Worm (Caenorhabditis elegans) whole organism, young adult: ENCODE measurements around the gene zmp-5.

Source experiments
- B0035.1 ChIP-seq: sonication (generic microtip); optimal IDR thresholded peaks from 2 replicates; lab custom pipeline; 2016; ENCODE audit warnings: missing genetic modification characterization, mild to moderate bottlenecking, missing compliant biosample characterization, missing genotype, missing genetic modification reagents
- F10E7.11 ChIP-seq: sonication (generic microtip); optimal IDR thresholded peaks from 2 replicates; lab custom pipeline; 2017; ENCODE audit warnings: mild to moderate bottlenecking, missing genetic modification characterization, moderate library complexity, missing compliant biosample characterization
- F23B12.7 ChIP-seq: sonication (generic microtip); optimal IDR thresholded peaks from 2 replicates; lab custom pipeline; 2017; ENCODE audit warnings: missing genetic modification characterization, mild to moderate bottlenecking, missing compliant biosample characterization, antibody characterized with exemption, moderate library complexity; ENCODE audit not compliant: insufficient read depth
- F33H1.4 ChIP-seq: fragments of 200-800 bp; sonication (Bioruptor generic); IDR thresholded peaks from 2 replicates; pipeline ENCODE4 v1.3.6; 2022; ENCODE audit warnings: missing genetic modification reagents, missing genetic modification characterization, missing compliant biosample characterization
- Y53F4B.3 ChIP-seq: fragments of 200-800 bp; sonication (Bioruptor generic); IDR thresholded peaks from 2 replicates; pipeline ENCODE4 v1.3.6; 2022; ENCODE audit warnings: missing genetic modification reagents, missing genetic modification characterization, missing compliant biosample characterization
- Y56A3A.18 ChIP-seq: fragments of 200-800 bp; sonication (Bioruptor generic); IDR thresholded peaks from 2 replicates; pipeline ENCODE4 v1.3.6; 2022; ENCODE audit warnings: missing genetic modification reagents, missing genetic modification characterization, missing compliant biosample characterization
- ZK185.1 ChIP-seq: sonication (generic microtip); optimal IDR thresholded peaks from 2 replicates; lab custom pipeline; 2016; ENCODE audit warnings: mild to moderate bottlenecking, missing genetic modification characterization, missing compliant biosample characterization; ENCODE audit not compliant: poor library complexity, severe bottlenecking
- aptf-3 ChIP-seq: fragments of 200-800 bp; sonication (Bioruptor generic); IDR thresholded peaks from 2 replicates; pipeline ENCODE4 v1.3.6; 2022; ENCODE audit warnings: missing genetic modification characterization, missing compliant biosample characterization
- attf-5 ChIP-seq: fragments of 200-800 bp; sonication (Bioruptor generic); optimal IDR thresholded peaks from 2 replicates; lab custom pipeline; 2018; ENCODE audit warnings: mild to moderate bottlenecking, missing genetic modification characterization, missing compliant biosample characterization
- cebp-2 ChIP-seq: fragments of 200-800 bp; sonication (Bioruptor generic); IDR thresholded peaks from 2 replicates; pipeline ENCODE4 v1.3.6; 2022; ENCODE audit warnings: missing genetic modification characterization, missing compliant biosample characterization
- ceh-100 ChIP-seq: fragments of 200-800 bp; sonication (Bioruptor generic); IDR thresholded peaks from 2 replicates; pipeline ENCODE4 v1.3.6; 2022; ENCODE audit warnings: missing genetic modification reagents, missing genetic modification characterization, missing compliant biosample characterization
- ceh-40 ChIP-seq: fragments of 200-800 bp; sonication (Bioruptor generic); IDR thresholded peaks from 2 replicates; pipeline ENCODE4 v1.3.6; 2022; ENCODE audit warnings: missing genetic modification characterization, missing compliant biosample characterization
- ceh-58 ChIP-seq: fragments of 200-800 bp; sonication (Bioruptor generic); IDR thresholded peaks from 2 replicates; pipeline ENCODE4 v1.3.6; 2022; ENCODE audit warnings: missing genetic modification characterization, missing compliant biosample characterization
- die-1 ChIP-seq: sonication (generic microtip); optimal IDR thresholded peaks from 2 replicates; lab custom pipeline; 2016; ENCODE audit warnings: missing genotype, mild to moderate bottlenecking, missing genetic modification characterization, missing compliant biosample characterization
- dox-1 ChIP-seq: fragments of 200-800 bp; sonication (Bioruptor generic); IDR thresholded peaks from 2 replicates; pipeline ENCODE4 v1.3.6; 2022; ENCODE audit warnings: missing genetic modification reagents, missing genetic modification characterization, missing compliant biosample characterization
- dpl-1 ChIP-seq: fragments of 150-350 bp; optimal IDR thresholded peaks from 2 replicates; lab custom pipeline; 2014; ENCODE audit warnings: missing biosample characterization, missing genetic modification reagents, missing genetic modification characterization
- egl-44 ChIP-seq: fragments of 200-800 bp; sonication (Bioruptor generic); IDR thresholded peaks from 2 replicates; pipeline ENCODE4 v1.3.6; 2022; ENCODE audit warnings: missing genetic modification reagents, missing genetic modification characterization, missing compliant biosample characterization
- ets-4 ChIP-seq: fragments of 200-800 bp; sonication (Bioruptor generic); optimal IDR thresholded peaks from 2 replicates; lab custom pipeline; 2018; ENCODE audit warnings: mild to moderate bottlenecking, missing genetic modification characterization, missing compliant biosample characterization
- hlh-26 ChIP-seq: fragments of 200-800 bp; sonication (Bioruptor generic); conservative IDR thresholded peaks from 2 replicates; pipeline ENCODE4 v1.3.6; 2022; ENCODE audit warnings: missing genetic modification reagents, missing genetic modification characterization, missing compliant biosample characterization
- lag-1 ChIP-seq: fragments of 200-800 bp; sonication (Bioruptor generic); IDR thresholded peaks from 2 replicates; pipeline ENCODE4 v1.3.6; 2022; ENCODE audit warnings: missing genetic modification reagents, missing genetic modification characterization, missing compliant biosample characterization
- lin-26 ChIP-seq: fragments of 200-800 bp; sonication (Bioruptor generic); IDR thresholded peaks from 2 replicates; pipeline ENCODE4 v1.3.6; 2022; ENCODE audit warnings: missing genetic modification reagents, missing genetic modification characterization, missing compliant biosample characterization
- lir-1 ChIP-seq: fragments of 200-800 bp; sonication (Bioruptor generic); conservative IDR thresholded peaks from 2 replicates; pipeline ENCODE4 v1.3.6; 2022; ENCODE audit warnings: missing genetic modification reagents, missing genetic modification characterization, missing compliant biosample characterization
- madf-10 ChIP-seq: sonication (generic microtip); optimal IDR thresholded peaks from 2 replicates; lab custom pipeline; 2016; ENCODE audit warnings: mild to moderate bottlenecking, missing genetic modification characterization, missing compliant biosample characterization
- madf-6 ChIP-seq: fragments of 200-800 bp; sonication (Bioruptor generic); IDR thresholded peaks from 2 replicates; pipeline ENCODE4 v1.3.6; 2022; ENCODE audit warnings: missing genetic modification reagents, missing genetic modification characterization, missing compliant biosample characterization
- madf-8 ChIP-seq: fragments of 200-800 bp; sonication (Bioruptor generic); conservative IDR thresholded peaks from 2 replicates; pipeline ENCODE4 v1.3.6; 2022; ENCODE audit warnings: missing genetic modification reagents, missing genetic modification characterization, missing compliant biosample characterization
- mcd-1 ChIP-seq: fragments of 200-800 bp; sonication (Bioruptor generic); IDR thresholded peaks from 2 replicates; pipeline ENCODE4 v1.3.6; 2022; ENCODE audit warnings: missing genetic modification reagents, missing genetic modification characterization, missing compliant biosample characterization
- mes-4 ChIP-seq: sonication (generic microtip); optimal IDR thresholded peaks from 2 replicates; lab custom pipeline; 2016; ENCODE audit warnings: missing genotype, missing genetic modification characterization, missing compliant biosample characterization
- nfya-1 ChIP-seq: sonication (generic microtip); optimal IDR thresholded peaks from 2 replicates; lab custom pipeline; 2017; ENCODE audit warnings: antibody characterized with exemption, missing compliant biosample characterization, missing genetic modification characterization, borderline replicate concordance; ENCODE audit not compliant: insufficient read depth
- nhr-27 ChIP-seq: fragments of 200-800 bp; sonication (Bioruptor generic); optimal IDR thresholded peaks from 2 replicates; lab custom pipeline; 2018; ENCODE audit warnings: mild to moderate bottlenecking, missing genetic modification characterization, moderate library complexity, missing compliant biosample characterization
- nhr-80 ChIP-seq: sonication (generic microtip); optimal IDR thresholded peaks from 2 replicates; lab custom pipeline; 2016; ENCODE audit warnings: missing genetic modification characterization, missing compliant biosample characterization
- nhr-90 ChIP-seq: sonication (generic microtip); optimal IDR thresholded peaks from 2 replicates; lab custom pipeline; 2016; ENCODE audit warnings: missing genotype, mild to moderate bottlenecking, missing genetic modification characterization, missing compliant biosample characterization
- pbrm-1 ChIP-seq: fragments of 200-800 bp; sonication (Bioruptor generic); IDR thresholded peaks from 2 replicates; pipeline ENCODE4 v1.3.6; 2022; ENCODE audit warnings: missing genetic modification reagents, missing genetic modification characterization, missing compliant biosample characterization
- pha-4 ChIP-seq: fragments of 150-350 bp; sonication (generic microtip); optimal IDR thresholded peaks from 2 replicates; lab custom pipeline; 2014; ENCODE audit warnings: missing biosample characterization, missing genetic modification reagents, missing genetic modification characterization
- rcor-1 ChIP-seq: fragments of 200-800 bp; sonication (Bioruptor generic); IDR thresholded peaks from 2 replicates; pipeline ENCODE4 v1.3.6; 2022; ENCODE audit warnings: missing genetic modification reagents, missing genetic modification characterization, missing compliant biosample characterization
- rec-8 ChIP-seq, 2 experiments: sonication (generic microtip); optimal IDR thresholded peaks; 2 replicates each; lab custom pipeline; 2016; ENCODE audit warnings: mild to moderate bottlenecking in 2 of 2, missing genetic modification characterization in 2 of 2, missing genetic modification reagents in 2 of 2, missing genotype in 2 of 2, missing biosample characterization in 1 of 2, missing compliant biosample characterization in 1 of 2, moderate library complexity in 1 of 2
- rpc-1 ChIP-seq, 2 experiments: fragments of 150-350 bp in 1 of 2; sonication (generic microtip) in 1 of 2; optimal IDR thresholded peaks; 2 replicates each; lab custom pipeline; 2014 to 2018; ENCODE audit warnings: missing biosample characterization in 1 of 2, missing genetic modification characterization in 1 of 2, missing genetic modification reagents in 1 of 2, missing genotype in 1 of 2
- snpc-1.1 ChIP-seq: sonication (generic microtip); optimal IDR thresholded peaks from 2 replicates; lab custom pipeline; 2017; ENCODE audit warnings: missing genetic modification characterization, mild to moderate bottlenecking, missing compliant biosample characterization, antibody characterized with exemption, moderate library complexity, missing genotype, missing genetic modification reagents; ENCODE audit not compliant: insufficient read depth
- somi-1 ChIP-seq: fragments of 200-800 bp; sonication (Bioruptor generic); optimal IDR thresholded peaks from 2 replicates; lab custom pipeline; 2018; ENCODE audit warnings: mild to moderate bottlenecking, missing genetic modification characterization, missing compliant biosample characterization
- tlf-1 ChIP-seq: fragments of 200-800 bp; sonication (Bioruptor generic); optimal IDR thresholded peaks from 2 replicates; lab custom pipeline; 2018; ENCODE audit warnings: mild to moderate bottlenecking, missing genetic modification characterization, missing compliant biosample characterization
- unc-130 ChIP-seq: sonication (generic microtip); optimal IDR thresholded peaks from 2 replicates; lab custom pipeline; 2016; ENCODE audit warnings: missing genetic modification reagents, missing genetic modification characterization, missing compliant biosample characterization
- unc-62 ChIP-seq: fragments of 150-350 bp; optimal IDR thresholded peaks from 2 replicates; lab custom pipeline; 2014; ENCODE audit warnings: missing biosample characterization, missing genetic modification reagents, missing genetic modification characterization
- ztf-3 ChIP-seq: fragments of 200-800 bp; sonication (Bioruptor generic); optimal IDR thresholded peaks from 2 replicates; lab custom pipeline; 2018; ENCODE audit warnings: mild to moderate bottlenecking, missing genetic modification characterization, missing compliant biosample characterization
- ztf-6 ChIP-seq: fragments of 200-800 bp; sonication (Bioruptor generic); IDR thresholded peaks from 2 replicates; pipeline ENCODE4 v1.3.6; 2022; ENCODE audit warnings: missing genetic modification reagents, missing genetic modification characterization, missing compliant biosample characterization

The zmp-5 gene

DNA sequence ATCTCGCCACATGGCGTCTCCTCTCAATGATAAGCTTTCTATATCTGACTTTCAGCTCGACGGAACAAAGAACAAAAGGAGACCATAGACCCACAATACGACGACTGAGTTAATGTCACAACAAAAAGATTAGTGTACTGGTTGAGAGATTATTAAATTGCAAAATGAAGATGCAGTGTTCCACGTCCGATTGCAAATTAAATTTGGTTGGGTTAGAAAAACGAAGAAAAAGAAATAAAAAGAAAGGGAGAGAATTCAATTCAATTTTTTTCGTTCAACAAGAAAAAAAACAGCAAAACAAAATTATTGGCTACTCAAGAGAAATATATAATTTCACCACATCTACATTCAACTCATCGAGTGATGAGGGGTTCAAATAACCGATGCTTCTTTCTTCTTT, 15.5 kb upstream of the zmp-5 start:
- TF ChIP-seq pbrm-1 = no peak
- no peak for TF ChIP-seq mes-4
- no peak for TF ChIP-seq madf-8 (GFP tag; lab: Robert Waterston, UW)
- peak; percentile 13 for TF ChIP-seq somi-1
- no peak for TF ChIP-seq madf-6 (GFP tag; lab: Robert Waterston, UW)
- TF ChIP-seq attf-5 (GFP tag; lab: Kevin White, UChicago) = no peak

DNA sequence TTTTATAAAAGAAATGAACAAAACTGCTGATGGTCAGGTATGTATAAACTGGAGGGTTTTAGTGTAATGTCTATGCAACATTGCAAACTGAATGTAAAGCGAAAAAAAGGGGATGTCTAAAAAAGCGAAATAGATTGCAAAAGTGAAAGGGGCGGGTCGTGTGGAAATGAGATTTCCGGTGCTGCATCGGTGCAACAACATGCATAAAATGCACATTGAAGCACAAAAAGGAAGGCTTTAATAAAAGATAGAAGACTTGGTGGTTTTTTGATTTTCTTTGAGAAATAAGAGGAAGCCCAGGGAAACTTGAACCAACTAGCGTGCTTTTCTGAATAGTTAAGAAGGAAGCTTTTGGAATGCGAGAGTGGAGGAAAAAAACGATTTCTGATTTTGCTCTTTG, 14.3 kb upstream of the zmp-5 start:
- TF ChIP-seq ztf-3 (GFP tag; lab: Kevin White, UChicago) = no peak
- no peak for TF ChIP-seq dpl-1
- TF ChIP-seq unc-130 = no peak
- no peak for TF ChIP-seq rec-8 (tag; optimal IDR thresholded peaks at IDR 0.05; lab: Kevin White, UChicago)
- no peak for TF ChIP-seq ceh-58 (GFP tag; lab: Robert Waterston, UW)
- no peak for TF ChIP-seq ets-4 (GFP tag; lab: Kevin White, UChicago)
- no peak for TF ChIP-seq Y53F4B.3 (GFP tag; lab: Robert Waterston, UW)
- TF ChIP-seq madf-10 (tag; lab: Kevin White, UChicago) = no peak
- no peak for TF ChIP-seq nfya-1 (tag; lab: Kevin White, UChicago)
- no peak for TF ChIP-seq aptf-3
- TF ChIP-seq ceh-40 (GFP tag; lab: Robert Waterston, UW) = no peak
- no peak for TF ChIP-seq madf-6 (GFP tag; lab: Robert Waterston, UW)
- TF ChIP-seq B0035.1 (tag; lab: Kevin White, UChicago) = no peak
- TF ChIP-seq rpc-1 (optimal IDR thresholded peaks at IDR 0.05; lab: Kevin White, UChicago) = no peak
- no peak for TF ChIP-seq rpc-1 (tag; optimal IDR thresholded peaks at IDR 0.05; lab: Kevin White, UChicago)
- TF ChIP-seq lag-1 = no peak
- no peak for TF ChIP-seq ZK185.1 (tag; lab: Kevin White, UChicago)

DNA sequence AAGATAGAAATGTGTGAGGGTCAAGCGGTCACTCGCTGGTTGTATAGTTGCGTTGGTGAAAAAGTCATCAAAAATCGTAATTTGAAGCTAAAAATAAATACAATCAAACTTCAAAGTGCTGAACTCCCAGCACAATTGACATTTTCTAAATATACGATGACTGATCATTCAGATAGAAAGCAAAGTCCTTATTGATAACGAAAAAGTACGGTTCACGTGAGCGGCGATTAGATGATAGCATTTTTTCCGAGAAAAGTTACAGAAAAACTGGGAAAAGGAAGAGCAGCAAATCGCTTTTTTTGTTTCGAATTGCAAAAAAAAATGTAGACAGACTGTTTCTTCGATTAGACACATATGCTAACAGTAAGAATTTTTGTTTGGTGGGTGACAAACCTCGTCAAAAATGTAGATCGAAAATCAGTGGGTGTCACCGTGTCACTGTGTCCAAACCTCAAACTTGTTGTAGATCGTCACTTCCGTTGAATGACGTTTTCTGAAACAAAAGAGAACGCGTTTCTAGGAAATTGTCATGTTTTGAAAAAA, 13.0 kb upstream of the zmp-5 start, which contains the start of gene ivns-1:
Gene ivns-1, minus strand, starts transcription at position 493 of the 543 bp plus-strand sequence.
- TF ChIP-seq nhr-80 = peak; percentile 66
- no peak for TF ChIP-seq hlh-26 (GFP tag; lab: Robert Waterston, UW)
- 0 out of 2 replicates have a peak, but pooled peaks have one; percentile 24 for TF ChIP-seq dox-1 (GFP tag; lab: Robert Waterston, UW)
- no peak for TF ChIP-seq cebp-2 (GFP tag; lab: Robert Waterston, UW)
- no peak for TF ChIP-seq ztf-6
- no peak for TF ChIP-seq nhr-90 (tag; lab: Kevin White, UChicago)
- TF ChIP-seq nhr-27 (tag; lab: Kevin White, UChicago) = no peak
- TF ChIP-seq F10E7.11 = no peak
- TF ChIP-seq mcd-1 = no peak
- TF ChIP-seq pbrm-1 = no peak
- TF ChIP-seq ceh-100 (GFP tag; lab: Robert Waterston, UW) = no peak
- TF ChIP-seq F23B12.7 = no peak

- TF ChIP-seq snpc-1.1 (tag; lab: Kevin White, UChicago) (no peak), lir-1 (GFP tag; lab: Robert Waterston, UW) (no peak), egl-44 (GFP tag; lab: Robert Waterston, UW) (no peak), die-1 (tag; lab: Kevin White, UChicago) (no peak), F33H1.4 (no peak), dpl-1 (no peak), rcor-1 (GFP tag; lab: Robert Waterston, UW) (no peak), ZK185.1 (tag; lab: Kevin White, UChicago) (peak; percentile 54), nhr-80 (peak; percentile 84), dox-1 (GFP tag; lab: Robert Waterston, UW) (0 out of 2 replicates have a peak, but pooled peaks have one; percentile 42), nfya-1 (tag; lab: Kevin White, UChicago) (no peak), lin-26 (0 out of 2 replicates have a peak, but pooled peaks have one; percentile 42), rpc-1 (optimal IDR thresholded peaks at IDR 0.05; lab: Kevin White, UChicago) (no peak), rpc-1 (tag; optimal IDR thresholded peaks at IDR 0.05; lab: Kevin White, UChicago) (no peak), pha-4 (no peak), Y56A3A.18 (GFP tag; lab: Robert Waterston, UW) (no peak), B0035.1 (tag; lab: Kevin White, UChicago) (no peak), tlf-1 (GFP tag; lab: Kevin White, UChicago) (no peak), attf-5 (GFP tag; lab: Kevin White, UChicago) (peak; percentile 42), unc-62 (GFP tag; lab: Kevin White, UChicago) (no peak)
Observed at ce11 chrX:12635010-12635409, 11.9 kb upstream of the zmp-5 start.
